Worm (Caenorhabditis elegans) whole organism, young adult: Measurements from ENCODE around the gene Y62H9A.8.
A peak's percentile ranks its signal among the peaks of the same experiment; 100 is the strongest.

ENCODE experiments used
- B0261.1 ChIP-seq: sonication (generic microtip); optimal IDR thresholded peaks from 2 replicates; lab custom pipeline; 2016; ENCODE audit warnings: mild to moderate bottlenecking, missing genetic modification characterization, moderate library complexity, missing compliant biosample characterization
- B0336.3 ChIP-seq: fragments of 200-800 bp; sonication (Bioruptor generic); IDR thresholded peaks from 2 replicates; pipeline ENCODE4 v1.3.6; 2022; ENCODE audit warnings: missing genetic modification characterization, missing compliant biosample characterization
- C17E4.6 ChIP-seq: fragments of 200-800 bp; sonication (Bioruptor generic); IDR thresholded peaks from 2 replicates; pipeline ENCODE4 v1.3.6; 2022; ENCODE audit warnings: missing genetic modification reagents, missing genetic modification characterization, missing compliant biosample characterization
- F37B4.10 ChIP-seq: fragments of 200-800 bp; sonication (Bioruptor generic); IDR thresholded peaks from 2 replicates; pipeline ENCODE4 v1.3.6; 2022; ENCODE audit warnings: missing genetic modification characterization, missing compliant biosample characterization
- F39B2.1 ChIP-seq: fragments of 200-800 bp; sonication (Bioruptor generic); IDR thresholded peaks from 2 replicates; pipeline ENCODE4 v1.3.6; 2022; ENCODE audit warnings: missing genetic modification reagents, missing genetic modification characterization, missing compliant biosample characterization
- F49E8.2 ChIP-seq: sonication (generic microtip); optimal IDR thresholded peaks from 3 replicates; lab custom pipeline; 2017; ENCODE audit warnings: missing genetic modification characterization, mild to moderate bottlenecking, missing compliant biosample characterization, antibody characterized with exemption, moderate library complexity; ENCODE audit not compliant: insufficient read depth
- F57A8.1 ChIP-seq: fragments of 200-800 bp; sonication (Bioruptor generic); optimal IDR thresholded peaks from 2 replicates; lab custom pipeline; 2018; ENCODE audit warnings: mild to moderate bottlenecking, missing genetic modification characterization, moderate library complexity, missing compliant biosample characterization
- K11D2.4 ChIP-seq: fragments of 200-800 bp; sonication (Bioruptor generic); IDR thresholded peaks from 2 replicates; pipeline ENCODE4 v1.3.6; 2022; ENCODE audit warnings: missing genetic modification reagents, missing genetic modification characterization, missing compliant biosample characterization
- Y53F4B.3 ChIP-seq: fragments of 200-800 bp; sonication (Bioruptor generic); IDR thresholded peaks from 2 replicates; pipeline ENCODE4 v1.3.6; 2022; ENCODE audit warnings: missing genetic modification reagents, missing genetic modification characterization, missing compliant biosample characterization
- Y53G8AR.9 ChIP-seq: fragments of 200-800 bp; sonication (Bioruptor generic); conservative IDR thresholded peaks from 2 replicates; pipeline ENCODE4 v1.3.6; 2022; ENCODE audit warnings: missing genetic modification reagents, missing genetic modification characterization, missing compliant biosample characterization
- Y56A3A.18 ChIP-seq: fragments of 200-800 bp; sonication (Bioruptor generic); IDR thresholded peaks from 2 replicates; pipeline ENCODE4 v1.3.6; 2022; ENCODE audit warnings: missing genetic modification reagents, missing genetic modification characterization, missing compliant biosample characterization
- Y79H2A.3 ChIP-seq: fragments of 200-800 bp; sonication (Bioruptor generic); conservative IDR thresholded peaks from 2 replicates; pipeline ENCODE4 v1.3.6; 2022; ENCODE audit warnings: missing genetic modification reagents, missing genetic modification characterization, missing compliant biosample characterization
- Y95B8A.8 ChIP-seq: fragments of 200-800 bp; sonication (Bioruptor generic); IDR thresholded peaks from 2 replicates; pipeline ENCODE4 v1.3.6; 2022; ENCODE audit warnings: missing genetic modification reagents, missing genetic modification characterization, missing compliant biosample characterization
- athp-1 ChIP-seq: sonication (generic microtip); optimal IDR thresholded peaks from 2 replicates; lab custom pipeline; 2017; ENCODE audit warnings: mild to moderate bottlenecking, missing genetic modification characterization, missing compliant biosample characterization
- attf-3 ChIP-seq: fragments of 200-800 bp; sonication (Bioruptor generic); conservative IDR thresholded peaks from 2 replicates; pipeline ENCODE4 v1.3.6; 2022; ENCODE audit warnings: missing genetic modification reagents, missing genetic modification characterization, missing compliant biosample characterization
- ccch-3 ChIP-seq: fragments of 200-800 bp; sonication (Bioruptor generic); optimal IDR thresholded peaks from 2 replicates; lab custom pipeline; 2018; ENCODE audit warnings: mild to moderate bottlenecking, missing genetic modification characterization, missing compliant biosample characterization
- cebp-1 ChIP-seq, 2 experiments: fragments of 200-800 bp in 1 of 2; sonication (Bioruptor generic) in 1 of 2; sonication (generic microtip) in 1 of 2; IDR thresholded peaks in 1 of 2; optimal IDR thresholded peaks in 1 of 2; 2 replicates each; pipeline versions ENCODE4 v1.3.6 to Lab custom; 2017 to 2022; ENCODE audit warnings: missing compliant biosample characterization in 2 of 2, missing genetic modification characterization in 2 of 2, mild to moderate bottlenecking in 1 of 2, missing genetic modification reagents in 1 of 2, moderate library complexity in 1 of 2
- ceh-58 ChIP-seq: fragments of 200-800 bp; sonication (Bioruptor generic); IDR thresholded peaks from 2 replicates; pipeline ENCODE4 v1.3.6; 2022; ENCODE audit warnings: missing genetic modification characterization, missing compliant biosample characterization
- egl-44 ChIP-seq: fragments of 200-800 bp; sonication (Bioruptor generic); IDR thresholded peaks from 2 replicates; pipeline ENCODE4 v1.3.6; 2022; ENCODE audit warnings: missing genetic modification reagents, missing genetic modification characterization, missing compliant biosample characterization
- hlh-12 ChIP-seq: sonication (generic microtip); optimal IDR thresholded peaks from 2 replicates; lab custom pipeline; 2016; ENCODE audit warnings: missing genetic modification characterization, missing compliant biosample characterization
- hmg-1.2 ChIP-seq: fragments of 200-800 bp; sonication (Bioruptor generic); IDR thresholded peaks from 2 replicates; pipeline ENCODE4 v1.3.6; 2022; ENCODE audit warnings: missing genetic modification reagents, missing genetic modification characterization, missing compliant biosample characterization
- lag-1 ChIP-seq: fragments of 200-800 bp; sonication (Bioruptor generic); IDR thresholded peaks from 2 replicates; pipeline ENCODE4 v1.3.6; 2022; ENCODE audit warnings: missing genetic modification reagents, missing genetic modification characterization, missing compliant biosample characterization
- let-526 ChIP-seq: fragments of 200-800 bp; sonication (Bioruptor generic); IDR thresholded peaks from 2 replicates; pipeline ENCODE4 v1.3.6; 2022; ENCODE audit warnings: missing genetic modification reagents, missing genetic modification characterization, missing compliant biosample characterization
- let-607 ChIP-seq, 2 experiments: fragments of 200-800 bp in 1 of 2; sonication (Bioruptor generic) in 1 of 2; sonication (generic microtip) in 1 of 2; optimal IDR thresholded peaks; 2 replicates each; lab custom pipeline; 2016 to 2018; ENCODE audit warnings: mild to moderate bottlenecking in 2 of 2, missing compliant biosample characterization in 2 of 2, missing genetic modification characterization in 2 of 2, moderate library complexity in 2 of 2, missing genotype in 1 of 2
- lin-35 ChIP-seq, 3 experiments: fragments of 150-350 bp in 2 of 3; sonication (generic microtip) in 1 of 3; optimal IDR thresholded peaks; 2 replicates each; lab custom pipeline; 2014 to 2018; ENCODE audit warnings: missing biosample characterization in 3 of 3, missing genetic modification characterization in 3 of 3, missing genetic modification reagents in 3 of 3
- lin-54 ChIP-seq: fragments of 200-800 bp; sonication (Bioruptor generic); optimal IDR thresholded peaks from 2 replicates; lab custom pipeline; 2018; ENCODE audit warnings: mild to moderate bottlenecking, missing genetic modification characterization, missing compliant biosample characterization
- lir-1 ChIP-seq: fragments of 200-800 bp; sonication (Bioruptor generic); conservative IDR thresholded peaks from 2 replicates; pipeline ENCODE4 v1.3.6; 2022; ENCODE audit warnings: missing genetic modification reagents, missing genetic modification characterization, missing compliant biosample characterization
- madf-8 ChIP-seq: fragments of 200-800 bp; sonication (Bioruptor generic); conservative IDR thresholded peaks from 2 replicates; pipeline ENCODE4 v1.3.6; 2022; ENCODE audit warnings: missing genetic modification reagents, missing genetic modification characterization, missing compliant biosample characterization
- mxl-1 ChIP-seq: sonication (generic microtip); optimal IDR thresholded peaks from 2 replicates; lab custom pipeline; 2016; ENCODE audit warnings: missing genetic modification characterization, missing compliant biosample characterization
- nhr-179 ChIP-seq: sonication (generic microtip); optimal IDR thresholded peaks from 2 replicates; lab custom pipeline; 2016; ENCODE audit warnings: mild to moderate bottlenecking, missing genetic modification characterization, missing compliant biosample characterization
- nhr-80 ChIP-seq: sonication (generic microtip); optimal IDR thresholded peaks from 2 replicates; lab custom pipeline; 2016; ENCODE audit warnings: missing genetic modification characterization, missing compliant biosample characterization
- rec-8 ChIP-seq, 2 experiments: sonication (generic microtip); optimal IDR thresholded peaks; 2 replicates each; lab custom pipeline; 2016; ENCODE audit warnings: mild to moderate bottlenecking in 2 of 2, missing genetic modification characterization in 2 of 2, missing genetic modification reagents in 2 of 2, missing genotype in 2 of 2, missing biosample characterization in 1 of 2, missing compliant biosample characterization in 1 of 2, moderate library complexity in 1 of 2
- snpc-1.1 ChIP-seq: sonication (generic microtip); optimal IDR thresholded peaks from 2 replicates; lab custom pipeline; 2017; ENCODE audit warnings: missing genetic modification characterization, mild to moderate bottlenecking, missing compliant biosample characterization, antibody characterized with exemption, moderate library complexity, missing genotype, missing genetic modification reagents; ENCODE audit not compliant: insufficient read depth
- snpc-1.3 ChIP-seq: sonication (generic microtip); optimal IDR thresholded peaks from 2 replicates; lab custom pipeline; 2017; ENCODE audit warnings: missing genetic modification characterization, mild to moderate bottlenecking, missing compliant biosample characterization, antibody characterized with exemption, moderate library complexity, missing genotype, missing genetic modification reagents; ENCODE audit not compliant: insufficient read depth
- tbx-9 ChIP-seq: sonication (generic microtip); optimal IDR thresholded peaks from 2 replicates; lab custom pipeline; 2016; ENCODE audit warnings: borderline replicate concordance, missing genetic modification characterization, inconsistent platforms, missing compliant biosample characterization
- zfh-2 ChIP-seq: fragments of 200-800 bp; sonication (Bioruptor generic); conservative IDR thresholded peaks from 2 replicates; pipeline ENCODE4 v1.3.6; 2022; ENCODE audit warnings: missing genetic modification reagents, missing genetic modification characterization, missing compliant biosample characterization
- zim-3 ChIP-seq: sonication (generic microtip); optimal IDR thresholded peaks from 2 replicates; lab custom pipeline; 2017; ENCODE audit warnings: mild to moderate bottlenecking, missing genetic modification characterization, moderate library complexity, missing compliant biosample characterization
- ztf-22 ChIP-seq: fragments of 200-800 bp; sonication (Bioruptor generic); optimal IDR thresholded peaks from 2 replicates; lab custom pipeline; 2018; ENCODE audit warnings: mild to moderate bottlenecking, missing genetic modification characterization, moderate library complexity, missing compliant biosample characterization
- ztf-25 ChIP-seq: fragments of 200-800 bp; sonication (Bioruptor generic); IDR thresholded peaks from 2 replicates; pipeline ENCODE4 v1.3.6; 2022; ENCODE audit warnings: missing genetic modification reagents, missing genetic modification characterization, missing compliant biosample characterization
- ztf-3 ChIP-seq: fragments of 200-800 bp; sonication (Bioruptor generic); optimal IDR thresholded peaks from 2 replicates; lab custom pipeline; 2018; ENCODE audit warnings: mild to moderate bottlenecking, missing genetic modification characterization, missing compliant biosample characterization

The Y62H9A.8 gene

DNA sequence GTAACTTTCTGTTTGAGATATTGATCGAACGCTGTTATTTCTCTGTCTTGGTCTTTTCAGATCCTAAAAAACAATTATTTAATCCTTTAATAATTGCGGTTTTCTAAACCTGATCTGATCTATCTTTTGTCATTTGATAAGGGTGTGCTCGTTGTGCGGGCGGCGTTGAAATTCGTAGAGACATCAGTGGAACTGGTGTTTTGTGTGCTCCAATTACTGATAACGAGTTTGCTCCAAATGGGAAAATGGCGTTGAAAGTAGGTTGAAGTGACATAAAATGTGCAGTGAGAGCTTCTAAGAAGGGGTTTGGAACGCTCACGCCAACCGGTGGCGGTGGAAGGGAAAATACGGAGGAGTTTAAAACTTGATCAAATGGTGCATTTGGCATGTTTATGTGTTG lies 37.8 kb downstream of the Y62H9A.8 start:
- TF ChIP-seq ccch-3 (GFP tag; lab: Kevin White, UChicago) (no peak), nhr-80 (tag; lab: Kevin White, UChicago) (peak; percentile 58)

DNA sequence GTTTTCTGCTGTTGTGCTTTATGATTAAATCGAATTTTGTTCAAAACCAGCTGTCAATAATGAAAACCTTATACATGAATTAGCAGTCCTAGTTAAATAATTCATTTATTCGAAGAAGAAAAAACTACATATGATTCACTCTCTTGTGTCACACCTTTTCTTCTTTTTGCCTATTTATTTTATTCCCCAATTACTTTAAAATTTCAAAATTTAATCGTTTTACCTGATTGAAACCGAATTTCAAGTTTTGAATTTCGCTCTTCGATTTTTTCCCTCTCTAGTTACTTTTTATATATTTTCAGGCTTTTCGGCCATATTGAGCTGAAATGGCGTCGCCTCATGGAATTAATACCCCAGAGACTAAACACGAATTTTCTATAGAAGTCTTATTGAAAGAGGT lies 39.7 kb downstream of the Y62H9A.8 start, which contains the start of gene xtr-1:
Gene xtr-1, plus strand, starts transcription at position 301 of the 400 bp plus-strand sequence.
- TF ChIP-seq ztf-25 (no peak), let-607 (tag; optimal IDR thresholded peaks at IDR 0.05; lab: Kevin White, UChicago) (no peak), rec-8 (tag; optimal IDR thresholded peaks at IDR 0.05; lab: Kevin White, UChicago) (no peak), zim-3 (tag; lab: Kevin White, UChicago) (no peak), madf-8 (no peak), lir-1 (GFP tag; lab: Robert Waterston, UW) (no peak), snpc-1.1 (tag; lab: Kevin White, UChicago) (no peak), Y56A3A.18 (GFP tag; lab: Robert Waterston, UW) (no peak), lag-1 (no peak), let-526 (GFP tag; lab: Robert Waterston, UW) (no peak), Y53F4B.3 (GFP tag; lab: Robert Waterston, UW) (no peak), K11D2.4 (no peak), tbx-9 (no peak), ztf-3 (GFP tag; lab: Kevin White, UChicago) (no peak), B0336.3 (GFP tag; lab: Robert Waterston, UW) (no peak), F49E8.2 (tag; lab: Kevin White, UChicago) (no peak), lin-54 (GFP tag; lab: Kevin White, UChicago) (no peak)

DNA sequence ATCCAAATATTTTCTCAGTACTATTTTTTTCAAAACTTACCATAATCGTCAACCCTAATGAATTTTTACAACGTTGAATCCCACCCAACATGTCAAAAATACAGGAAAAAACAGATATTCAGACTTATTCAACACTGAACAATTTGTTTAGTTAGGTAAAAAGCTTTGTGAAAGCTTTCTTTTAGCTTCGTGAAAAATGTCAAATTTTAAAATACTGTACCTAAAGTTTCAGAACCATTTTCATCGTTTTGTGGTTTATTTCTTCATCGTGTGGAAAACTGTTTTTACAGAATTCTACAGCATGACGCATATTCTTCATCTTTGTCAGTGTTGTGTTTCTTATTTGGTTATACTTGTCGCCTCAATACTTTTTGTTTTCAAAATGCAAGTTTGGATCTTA lies 41.7 kb downstream of the Y62H9A.8 start, which contains the start of gene F54F7.14:
Gene F54F7.14, plus strand, starts transcription at position 301 of the 400 bp plus-strand sequence.
- TF ChIP-seq Y79H2A.3 (GFP tag; lab: Robert Waterston, UW) (no peak), B0261.1 (tag; lab: Kevin White, UChicago) (no peak), F37B4.10 (GFP tag; lab: Robert Waterston, UW) (no peak), C17E4.6 (no peak), snpc-1.3 (no peak), zfh-2 (GFP tag; lab: Robert Waterston, UW) (no peak), Y56A3A.18 (GFP tag; lab: Robert Waterston, UW) (no peak), attf-3 (no peak), ceh-58 (no peak), let-526 (GFP tag; lab: Robert Waterston, UW) (no peak), F39B2.1 (GFP tag; lab: Robert Waterston, UW) (no peak), lin-35 (GFP tag; optimal IDR thresholded peaks at IDR 0.05; lab: Kevin White, UChicago) (no peak), egl-44 (GFP tag; lab: Robert Waterston, UW) (no peak), Y95B8A.8 (no peak), nhr-179 (tag; lab: Kevin White, UChicago) (no peak), madf-8 (no peak), hmg-1.2 (GFP tag; lab: Robert Waterston, UW) (no peak)

DNA sequence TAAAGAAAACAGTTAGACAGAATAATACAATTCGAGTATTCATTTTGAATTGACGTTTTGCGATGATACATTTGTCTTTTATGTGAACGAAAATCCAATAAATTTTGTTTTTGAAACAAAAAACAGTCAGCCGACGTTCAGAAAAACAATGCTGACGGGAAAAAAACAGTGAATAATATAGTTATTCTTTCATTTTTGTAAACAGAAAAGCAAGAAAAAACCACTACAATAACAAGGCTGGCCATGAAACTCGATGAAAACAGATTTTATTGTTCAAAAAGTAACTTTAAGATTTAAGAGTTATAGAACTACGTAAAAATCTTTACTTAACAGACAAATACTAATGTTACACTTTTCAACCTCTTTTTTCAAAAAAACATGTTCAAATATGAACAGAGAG lies 42.1 kb downstream of the Y62H9A.8 start, which contains the start of gene F54F7.3:
Gene F54F7.3, minus strand, starts transcription at position 101 of the 400 bp plus-strand sequence.
- TF ChIP-seq athp-1, result no peak
- no peak for TF ChIP-seq cebp-1 (GFP tag; IDR thresholded peaks at IDR 0.05; lab: Robert Waterston, UW)
- TF ChIP-seq cebp-1 (tag; optimal IDR thresholded peaks at IDR 0.05; lab: Kevin White, UChicago), result no peak
- TF ChIP-seq ztf-22 (GFP tag; lab: Kevin White, UChicago), result no peak
- TF ChIP-seq C17E4.6, result no peak
- TF ChIP-seq mxl-1 (tag; lab: Kevin White, UChicago), result no peak
- TF ChIP-seq F57A8.1, result no peak
- no peak for TF ChIP-seq hlh-12 (tag; lab: Kevin White, UChicago)
- no peak for TF ChIP-seq snpc-1.3
- TF ChIP-seq hmg-1.2 (GFP tag; lab: Robert Waterston, UW), result no peak
- no peak for TF ChIP-seq Y53G8AR.9 (GFP tag; lab: Robert Waterston, UW)
- TF ChIP-seq lag-1, result no peak
